Worm (Caenorhabditis elegans) whole organism, young adult: ENCODE measurements around the gene T05H10.1.

ENCODE experiments used
- B0336.3 ChIP-seq: fragments of 200-800 bp; sonication (Bioruptor generic); IDR thresholded peaks from 2 replicates; pipeline ENCODE4 v1.3.6; 2022; ENCODE audit warnings: missing genetic modification characterization, missing compliant biosample characterization
- C06A6.2 ChIP-seq: fragments of 200-800 bp; sonication (Bioruptor generic); conservative IDR thresholded peaks from 2 replicates; pipeline ENCODE4 v1.3.6; 2022; ENCODE audit warnings: missing genetic modification characterization, missing compliant biosample characterization
- C17E4.6 ChIP-seq: fragments of 200-800 bp; sonication (Bioruptor generic); IDR thresholded peaks from 2 replicates; pipeline ENCODE4 v1.3.6; 2022; ENCODE audit warnings: missing genetic modification reagents, missing genetic modification characterization, missing compliant biosample characterization
- F23B12.7 ChIP-seq: sonication (generic microtip); optimal IDR thresholded peaks from 2 replicates; lab custom pipeline; 2017; ENCODE audit warnings: missing genetic modification characterization, mild to moderate bottlenecking, missing compliant biosample characterization, antibody characterized with exemption, moderate library complexity; ENCODE audit not compliant: insufficient read depth
- F33H1.4 ChIP-seq: fragments of 200-800 bp; sonication (Bioruptor generic); IDR thresholded peaks from 2 replicates; pipeline ENCODE4 v1.3.6; 2022; ENCODE audit warnings: missing genetic modification reagents, missing genetic modification characterization, missing compliant biosample characterization
- F39B2.1 ChIP-seq: fragments of 200-800 bp; sonication (Bioruptor generic); IDR thresholded peaks from 2 replicates; pipeline ENCODE4 v1.3.6; 2022; ENCODE audit warnings: missing genetic modification reagents, missing genetic modification characterization, missing compliant biosample characterization
- K11D2.4 ChIP-seq: fragments of 200-800 bp; sonication (Bioruptor generic); IDR thresholded peaks from 2 replicates; pipeline ENCODE4 v1.3.6; 2022; ENCODE audit warnings: missing genetic modification reagents, missing genetic modification characterization, missing compliant biosample characterization
- Y53G8AR.9 ChIP-seq: fragments of 200-800 bp; sonication (Bioruptor generic); conservative IDR thresholded peaks from 2 replicates; pipeline ENCODE4 v1.3.6; 2022; ENCODE audit warnings: missing genetic modification reagents, missing genetic modification characterization, missing compliant biosample characterization
- Y56A3A.18 ChIP-seq: fragments of 200-800 bp; sonication (Bioruptor generic); IDR thresholded peaks from 2 replicates; pipeline ENCODE4 v1.3.6; 2022; ENCODE audit warnings: missing genetic modification reagents, missing genetic modification characterization, missing compliant biosample characterization
- ama-1 ChIP-seq, 3 experiments: fragments of 150-350 bp in 1 of 3; sonication (generic microtip) in 2 of 3; optimal IDR thresholded peaks; 2 replicates each; lab custom pipeline; 2014 to 2018; ENCODE audit warnings: missing biosample characterization in 2 of 3, missing genetic modification characterization in 2 of 3, missing genetic modification reagents in 2 of 3
- attf-3 ChIP-seq: fragments of 200-800 bp; sonication (Bioruptor generic); conservative IDR thresholded peaks from 2 replicates; pipeline ENCODE4 v1.3.6; 2022; ENCODE audit warnings: missing genetic modification reagents, missing genetic modification characterization, missing compliant biosample characterization
- attf-6 ChIP-seq: fragments of 200-800 bp; sonication (Bioruptor generic); IDR thresholded peaks from 2 replicates; pipeline ENCODE4 v1.3.6; 2022; ENCODE audit warnings: missing genetic modification reagents, missing genetic modification characterization, missing compliant biosample characterization
- bed-2 ChIP-seq: fragments of 200-800 bp; sonication (Bioruptor generic); IDR thresholded peaks from 2 replicates; pipeline ENCODE4 v1.3.6; 2022; ENCODE audit warnings: missing genetic modification reagents, missing genetic modification characterization, missing compliant biosample characterization
- cebp-1 ChIP-seq, 2 experiments: fragments of 200-800 bp in 1 of 2; sonication (Bioruptor generic) in 1 of 2; sonication (generic microtip) in 1 of 2; IDR thresholded peaks in 1 of 2; optimal IDR thresholded peaks in 1 of 2; 2 replicates each; pipeline versions ENCODE4 v1.3.6 to Lab custom; 2017 to 2022; ENCODE audit warnings: missing compliant biosample characterization in 2 of 2, missing genetic modification characterization in 2 of 2, mild to moderate bottlenecking in 1 of 2, missing genetic modification reagents in 1 of 2, moderate library complexity in 1 of 2
- ceh-40 ChIP-seq: fragments of 200-800 bp; sonication (Bioruptor generic); IDR thresholded peaks from 2 replicates; pipeline ENCODE4 v1.3.6; 2022; ENCODE audit warnings: missing genetic modification characterization, missing compliant biosample characterization
- ceh-79 ChIP-seq: sonication (generic microtip); optimal IDR thresholded peaks from 2 replicates; lab custom pipeline; 2017; ENCODE audit warnings: mild to moderate bottlenecking, missing genetic modification characterization, missing compliant biosample characterization
- dox-1 ChIP-seq: fragments of 200-800 bp; sonication (Bioruptor generic); IDR thresholded peaks from 2 replicates; pipeline ENCODE4 v1.3.6; 2022; ENCODE audit warnings: missing genetic modification reagents, missing genetic modification characterization, missing compliant biosample characterization
- ekl-4 ChIP-seq: fragments of 200-800 bp; sonication (Bioruptor generic); IDR thresholded peaks from 2 replicates; pipeline ENCODE4 v1.3.6; 2022; ENCODE audit warnings: missing genetic modification reagents, missing genetic modification characterization, missing compliant biosample characterization
- hmg-1.2 ChIP-seq: fragments of 200-800 bp; sonication (Bioruptor generic); IDR thresholded peaks from 2 replicates; pipeline ENCODE4 v1.3.6; 2022; ENCODE audit warnings: missing genetic modification reagents, missing genetic modification characterization, missing compliant biosample characterization
- lag-1 ChIP-seq: fragments of 200-800 bp; sonication (Bioruptor generic); IDR thresholded peaks from 2 replicates; pipeline ENCODE4 v1.3.6; 2022; ENCODE audit warnings: missing genetic modification reagents, missing genetic modification characterization, missing compliant biosample characterization
- let-607 ChIP-seq, 2 experiments: fragments of 200-800 bp in 1 of 2; sonication (Bioruptor generic) in 1 of 2; sonication (generic microtip) in 1 of 2; optimal IDR thresholded peaks; 2 replicates each; lab custom pipeline; 2016 to 2018; ENCODE audit warnings: mild to moderate bottlenecking in 2 of 2, missing compliant biosample characterization in 2 of 2, missing genetic modification characterization in 2 of 2, moderate library complexity in 2 of 2, missing genotype in 1 of 2
- lin-40 ChIP-seq: sonication (generic microtip); optimal IDR thresholded peaks from 2 replicates; lab custom pipeline; 2016; ENCODE audit warnings: missing genetic modification characterization, mild to moderate bottlenecking, missing compliant biosample characterization, missing genotype, missing genetic modification reagents
- lin-54 ChIP-seq: fragments of 200-800 bp; sonication (Bioruptor generic); optimal IDR thresholded peaks from 2 replicates; lab custom pipeline; 2018; ENCODE audit warnings: mild to moderate bottlenecking, missing genetic modification characterization, missing compliant biosample characterization
- lsl-1 ChIP-seq: fragments of 200-800 bp; sonication (Bioruptor generic); optimal IDR thresholded peaks from 2 replicates; lab custom pipeline; 2018; ENCODE audit warnings: mild to moderate bottlenecking, missing genetic modification characterization, moderate library complexity, missing compliant biosample characterization
- madf-3 ChIP-seq: fragments of 200-800 bp; sonication (Bioruptor generic); IDR thresholded peaks from 2 replicates; pipeline ENCODE4 v1.3.6; 2022; ENCODE audit warnings: missing genetic modification reagents, missing genetic modification characterization, missing compliant biosample characterization
- mes-4 ChIP-seq: sonication (generic microtip); optimal IDR thresholded peaks from 2 replicates; lab custom pipeline; 2016; ENCODE audit warnings: missing genotype, missing genetic modification characterization, missing compliant biosample characterization
- mxl-1 ChIP-seq: sonication (generic microtip); optimal IDR thresholded peaks from 2 replicates; lab custom pipeline; 2016; ENCODE audit warnings: missing genetic modification characterization, missing compliant biosample characterization
- nfya-2 ChIP-seq: fragments of 200-800 bp; sonication (Bioruptor generic); IDR thresholded peaks from 2 replicates; pipeline ENCODE4 v1.3.6; 2022; ENCODE audit warnings: missing genetic modification reagents, missing genetic modification characterization, missing compliant biosample characterization
- pha-4 ChIP-seq: fragments of 150-350 bp; sonication (generic microtip); optimal IDR thresholded peaks from 2 replicates; lab custom pipeline; 2014; ENCODE audit warnings: missing biosample characterization, missing genetic modification reagents, missing genetic modification characterization
- rcor-1 ChIP-seq: fragments of 200-800 bp; sonication (Bioruptor generic); IDR thresholded peaks from 2 replicates; pipeline ENCODE4 v1.3.6; 2022; ENCODE audit warnings: missing genetic modification reagents, missing genetic modification characterization, missing compliant biosample characterization
- rec-8 ChIP-seq, 2 experiments: sonication (generic microtip); optimal IDR thresholded peaks; 2 replicates each; lab custom pipeline; 2016; ENCODE audit warnings: mild to moderate bottlenecking in 2 of 2, missing genetic modification characterization in 2 of 2, missing genetic modification reagents in 2 of 2, missing genotype in 2 of 2, missing biosample characterization in 1 of 2, missing compliant biosample characterization in 1 of 2, moderate library complexity in 1 of 2
- sea-2 ChIP-seq: fragments of 200-800 bp; sonication (Bioruptor generic); IDR thresholded peaks from 2 replicates; pipeline ENCODE4 v1.3.6; 2022; ENCODE audit warnings: missing genetic modification characterization, missing compliant biosample characterization
- snpc-3.4 ChIP-seq: sonication (generic microtip); optimal IDR thresholded peaks from 2 replicates; lab custom pipeline; 2017; ENCODE audit warnings: missing genetic modification characterization, mild to moderate bottlenecking, missing compliant biosample characterization, antibody characterized with exemption, moderate library complexity, missing genotype, missing genetic modification reagents
- unc-62 ChIP-seq: fragments of 150-350 bp; optimal IDR thresholded peaks from 2 replicates; lab custom pipeline; 2014; ENCODE audit warnings: missing biosample characterization, missing genetic modification reagents, missing genetic modification characterization
- xnd-1 ChIP-seq: sonication (generic microtip); optimal IDR thresholded peaks from 2 replicates; lab custom pipeline; 2016; ENCODE audit warnings: missing genotype, missing genetic modification reagents, missing genetic modification characterization, missing compliant biosample characterization
- zfh-2 ChIP-seq: fragments of 200-800 bp; sonication (Bioruptor generic); conservative IDR thresholded peaks from 2 replicates; pipeline ENCODE4 v1.3.6; 2022; ENCODE audit warnings: missing genetic modification reagents, missing genetic modification characterization, missing compliant biosample characterization
- ztf-18 ChIP-seq: sonication (generic microtip); optimal IDR thresholded peaks from 2 replicates; lab custom pipeline; 2016; ENCODE audit warnings: missing genotype, mild to moderate bottlenecking, missing genetic modification characterization, missing compliant biosample characterization
- ztf-6 ChIP-seq: fragments of 200-800 bp; sonication (Bioruptor generic); IDR thresholded peaks from 2 replicates; pipeline ENCODE4 v1.3.6; 2022; ENCODE audit warnings: missing genetic modification reagents, missing genetic modification characterization, missing compliant biosample characterization

The T05H10.1 gene

DNA sequence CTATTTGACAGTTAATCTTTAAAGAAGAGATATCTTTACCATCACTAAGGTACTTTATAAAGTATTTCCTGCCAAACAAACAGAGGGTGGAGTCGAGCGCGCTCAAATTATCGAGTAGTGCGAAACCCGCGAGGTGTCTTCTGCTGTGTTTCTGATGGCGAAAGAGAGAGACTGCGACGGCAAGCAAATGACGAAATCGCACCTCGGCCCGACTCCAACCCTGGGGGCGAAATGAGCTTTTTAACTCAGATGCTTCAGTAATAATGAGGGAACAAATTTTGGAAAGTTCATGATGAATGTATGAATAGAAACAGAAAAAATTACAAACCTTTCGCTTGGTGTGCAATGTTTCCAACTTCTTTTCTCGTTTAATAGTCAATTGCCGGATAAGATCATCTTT, 49.1 kb downstream of the T05H10.1 start (continued):
- TF ChIP-seq ztf-18 (tag; lab: Kevin White, UChicago) (peak; percentile 80), hmg-1.2 (GFP tag; lab: Robert Waterston, UW) (peak; percentile 57), Y53G8AR.9 (GFP tag; lab: Robert Waterston, UW) (no peak), ceh-79 (no peak), let-607 (tag; optimal IDR thresholded peaks at IDR 0.05; lab: Kevin White, UChicago) (no peak), rcor-1 (peak; percentile 78), ceh-40 (GFP tag; lab: Robert Waterston, UW) (no peak)

DNA sequence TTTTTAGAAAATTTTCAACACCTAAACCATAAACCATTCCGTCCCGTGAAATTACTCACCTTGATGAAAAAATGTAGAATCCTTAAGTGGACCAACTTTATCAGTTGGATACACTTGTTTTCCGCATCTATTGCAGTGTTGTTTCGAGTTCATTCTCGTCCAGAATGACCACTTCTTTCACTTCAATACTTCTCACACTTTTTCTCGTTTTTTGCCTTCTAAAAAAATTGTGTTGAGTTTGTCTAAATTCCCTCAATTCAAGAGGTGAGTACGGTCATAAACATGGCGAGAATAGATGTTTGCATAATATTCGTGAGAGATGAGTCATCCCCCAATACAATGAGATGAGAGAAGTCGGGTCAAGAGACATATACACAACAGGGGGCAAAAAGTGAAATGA, 50.1 kb downstream of the T05H10.1 start, which contains the start of gene ltd-1:
ltd-1 (minus strand) TSS at position 218 of the 400 bp plus-strand sequence.
- no peak for TF ChIP-seq ceh-79

DNA sequence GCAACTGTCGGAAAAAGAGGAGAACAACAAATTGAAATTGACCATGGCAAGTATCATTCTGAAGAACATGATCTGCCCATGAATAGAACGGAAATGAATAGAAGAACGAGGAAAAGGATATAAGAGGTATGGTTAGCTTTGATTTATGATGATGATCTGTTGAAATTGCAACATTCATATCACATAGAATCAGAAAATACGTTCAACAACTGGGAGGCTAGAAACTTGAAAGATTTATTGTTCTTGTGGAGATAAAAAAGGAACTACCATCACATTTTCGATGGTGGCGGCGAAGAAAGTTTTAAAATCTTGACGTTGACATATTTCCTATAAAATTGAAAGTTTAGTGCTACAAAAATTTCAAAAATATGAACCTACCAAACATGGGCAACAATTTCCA, 50.9 kb downstream of the T05H10.1 start:
- TF ChIP-seq C06A6.2 (GFP tag; lab: Robert Waterston, UW) (no peak), attf-3 (no peak), F23B12.7 (tag; lab: Kevin White, UChicago) (no peak), lag-1 (GFP tag; lab: Robert Waterston, UW) (no peak), rec-8 (tag; optimal IDR thresholded peaks at IDR 0.05; lab: Kevin White, UChicago) (no peak), bed-2 (GFP tag; lab: Robert Waterston, UW) (no peak), mxl-1 (tag; lab: Kevin White, UChicago) (no peak), Y56A3A.18 (GFP tag; lab: Robert Waterston, UW) (no peak), ztf-6 (GFP tag; lab: Robert Waterston, UW) (no peak), ekl-4 (GFP tag; lab: Robert Waterston, UW) (no peak), C17E4.6 (GFP tag; lab: Robert Waterston, UW) (no peak), mes-4 (tag; lab: Kevin White, UChicago) (no peak)

DNA sequence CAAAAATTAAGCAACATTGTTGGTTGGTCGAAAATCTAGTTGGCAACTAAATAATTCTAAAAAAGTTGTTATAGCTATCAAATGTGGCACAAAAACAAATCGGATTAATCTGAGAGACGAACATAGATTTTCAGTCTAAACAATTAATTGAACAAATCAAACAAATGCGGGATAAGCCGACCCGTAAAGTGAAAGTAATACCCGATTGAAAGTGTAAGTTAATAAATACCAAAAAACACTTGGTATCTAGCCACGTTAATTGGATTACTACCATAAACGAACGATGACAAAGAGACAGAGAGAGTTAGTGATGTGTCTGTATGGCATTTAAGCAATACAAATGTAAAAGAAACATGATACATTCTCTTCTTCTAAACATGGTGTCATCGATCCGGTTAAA, 51.5 kb downstream of the T05H10.1 start:
- TF ChIP-seq ama-1 (optimal IDR thresholded peaks at IDR 0.05; lab: Kevin White, UChicago) (no peak), ama-1 (GFP tag; optimal IDR thresholded peaks at IDR 0.05; lab: Kevin White, UChicago) (no peak), cebp-1 (GFP tag; IDR thresholded peaks at IDR 0.05; lab: Robert Waterston, UW) (no peak), cebp-1 (tag; optimal IDR thresholded peaks at IDR 0.05; lab: Kevin White, UChicago) (no peak), attf-6 (no peak), B0336.3 (GFP tag; lab: Robert Waterston, UW) (no peak), lin-54 (no peak), lsl-1 (no peak), sea-2 (GFP tag; lab: Robert Waterston, UW) (no peak), K11D2.4 (GFP tag; lab: Robert Waterston, UW) (no peak), zfh-2 (GFP tag; lab: Robert Waterston, UW) (no peak), lin-40 (no peak), F39B2.1 (GFP tag; lab: Robert Waterston, UW) (no peak), pha-4 (tag; lab: Kevin White, UChicago) (no peak), snpc-3.4 (tag; lab: Kevin White, UChicago) (no peak), F33H1.4 (no peak), madf-3 (GFP tag; lab: Robert Waterston, UW) (no peak), xnd-1 (tag; lab: Kevin White, UChicago) (no peak), Y53G8AR.9 (GFP tag; lab: Robert Waterston, UW) (no peak), unc-62 (GFP tag; lab: Kevin White, UChicago) (no peak), dox-1 (GFP tag; lab: Robert Waterston, UW) (no peak), nfya-2 (GFP tag; lab: Robert Waterston, UW) (no peak)
